Worm (Caenorhabditis elegans) whole organism, mixed stage, embryonic: Measurements from ENCODE around the gene E02A10.4.

ENCODE experiments used
- ceh-39 ChIP-seq: fragments of 150-350 bp; optimal IDR thresholded peaks from 2 replicates; lab custom pipeline; 2014; ENCODE audit warnings: missing biosample characterization, missing genetic modification characterization
- hlh-1 ChIP-seq: fragments of 150-350 bp; optimal IDR thresholded peaks from 2 replicates; lab custom pipeline; 2014; ENCODE audit warnings: missing biosample characterization, missing genetic modification reagents, missing genetic modification characterization
- lin-13 ChIP-seq: fragments of 150-350 bp; optimal IDR thresholded peaks from 2 replicates; lab custom pipeline; 2014; ENCODE audit warnings: missing biosample characterization, missing genetic modification characterization
- lsy-2 ChIP-seq: fragments of 150-350 bp; optimal IDR thresholded peaks from 2 replicates; lab custom pipeline; 2014; ENCODE audit warnings: missing biosample characterization, missing genetic modification characterization
- nhr-76 ChIP-seq: sonication (generic microtip); optimal IDR thresholded peaks from 2 replicates; lab custom pipeline; 2017; ENCODE audit warnings: missing biosample characterization, missing genetic modification characterization
- pha-4 ChIP-seq: fragments of 150-350 bp; optimal IDR thresholded peaks from 2 replicates; lab custom pipeline; 2018; ENCODE audit warnings: missing biosample characterization, missing genetic modification reagents, missing genetic modification characterization
- snpc-4 ChIP-seq: fragments of 150-350 bp; optimal IDR thresholded peaks from 2 replicates; lab custom pipeline; 2014; ENCODE audit warnings: missing biosample characterization, missing genetic modification characterization
- unc-39 ChIP-seq: fragments of 150-350 bp; optimal IDR thresholded peaks from 2 replicates; lab custom pipeline; 2014; ENCODE audit warnings: missing biosample characterization, missing genetic modification characterization
- unc-62 ChIP-seq: fragments of 150-350 bp; optimal IDR thresholded peaks from 2 replicates; lab custom pipeline; 2014; ENCODE audit warnings: missing biosample characterization, missing genetic modification reagents, missing genetic modification characterization

DNA sequence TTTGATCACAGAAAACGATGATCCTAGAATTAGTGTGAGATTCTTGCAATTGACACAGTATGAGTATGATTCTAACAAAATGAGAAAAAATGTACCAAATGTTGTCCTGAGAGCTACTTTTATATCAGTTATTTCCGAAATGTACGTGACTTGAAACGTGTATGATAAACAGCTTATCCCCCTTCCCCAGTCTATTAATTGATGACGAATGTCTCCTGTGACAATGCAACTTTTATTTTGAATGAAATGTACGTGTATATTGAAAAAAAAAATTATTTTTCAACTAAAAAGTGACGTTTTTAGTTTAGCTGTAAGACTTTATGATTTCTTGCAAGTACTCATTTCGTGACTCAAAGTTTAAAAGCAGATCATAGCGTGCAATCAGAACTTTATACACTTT lies 2.5 kb upstream of the E02A10.4 start:
- TF ChIP-seq pha-4 (tag; lab: Kevin White, UChicago) (no peak), ceh-39 (tag; lab: Kevin White, UChicago) (no peak), unc-62 (GFP tag; lab: Kevin White, UChicago) (no peak), lsy-2 (tag; lab: Kevin White, UChicago) (no peak), unc-39 (tag; lab: Kevin White, UChicago) (no peak), snpc-4 (tag; lab: Kevin White, UChicago) (no peak), lin-13 (tag; lab: Kevin White, UChicago) (no peak), hlh-1 (tag; lab: Kevin White, UChicago) (no peak), nhr-76 (tag; lab: Kevin White, UChicago) (no peak)
